Fruit fly (Drosophila melanogaster) whole organism: ENCODE measurements around the gene Prestin.

Experiments used
- CG8478 ChIP-seq: fragments of >200 bp; optimal IDR thresholded peaks from 2 replicates; lab custom pipeline; 2018; ENCODE audit warnings: inconsistent platforms
- Dll ChIP-seq: fragments of >200 bp; optimal IDR thresholded peaks from 2 replicates; lab custom pipeline; 2017
- EcR ChIP-seq, 2 experiments: fragments of >200 bp; optimal IDR thresholded peaks; 2 replicates each; lab custom pipeline; 2017; ENCODE audit warnings: missing biosample characterization in 2 of 2, missing genetic modification characterization in 2 of 2, missing genetic modification reagents in 2 of 2
- pan ChIP-seq: fragments of >200 bp; optimal IDR thresholded peaks from 2 replicates; lab custom pipeline; 2017
- psq ChIP-seq: fragments of >200 bp; optimal IDR thresholded peaks from 2 replicates; lab custom pipeline; 2017
- usp ChIP-seq: fragments of >200 bp; optimal IDR thresholded peaks from 2 replicates; lab custom pipeline; 2017; ENCODE audit warnings: missing biosample characterization, missing genetic modification characterization, mixed read lengths

The Prestin gene

DNA sequence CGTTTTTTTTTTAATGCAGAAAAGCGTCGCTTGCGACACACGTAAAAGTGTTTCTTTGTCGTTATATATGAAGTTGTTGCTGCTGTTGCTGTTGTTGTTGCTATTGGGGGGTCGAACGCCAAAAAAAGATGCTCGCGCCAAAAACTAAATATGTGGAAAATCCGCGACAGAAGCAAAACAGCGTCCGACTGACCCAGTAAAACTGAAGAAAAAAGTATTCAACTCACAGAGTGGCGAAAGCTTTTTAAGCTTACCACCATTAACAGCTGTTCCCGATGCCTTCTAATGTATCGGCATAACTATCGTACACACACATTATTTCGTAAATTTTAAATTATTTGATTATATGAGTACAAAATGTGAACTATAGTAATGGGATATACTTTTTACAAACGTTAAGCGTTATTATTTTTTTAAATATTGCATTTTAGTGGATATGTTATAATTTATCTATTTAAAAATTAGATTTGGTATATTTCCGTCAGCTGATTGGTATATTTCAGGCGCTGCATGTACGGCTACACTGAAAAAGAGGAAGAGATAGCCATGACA lies at the start of gene Prestin, which contains the start of gene Wdr92:
Gene Prestin, minus strand, starts transcription at position 204 of the 552 bp plus-strand sequence.
Gene Wdr92, plus strand, starts transcription at position 535 of the 552 bp plus-strand sequence.
- TF ChIP-seq pan (lab: Kevin White, UChicago), result no peak
- TF ChIP-seq usp (GFP tag; lab: Kevin White, UChicago), result no peak
- TF ChIP-seq psq (lab: Kevin White, UChicago), result no peak
- no peak for TF ChIP-seq EcR (GFP tag; optimal IDR thresholded peaks at IDR 0.05; lab: Kevin White, UChicago)

DNA sequence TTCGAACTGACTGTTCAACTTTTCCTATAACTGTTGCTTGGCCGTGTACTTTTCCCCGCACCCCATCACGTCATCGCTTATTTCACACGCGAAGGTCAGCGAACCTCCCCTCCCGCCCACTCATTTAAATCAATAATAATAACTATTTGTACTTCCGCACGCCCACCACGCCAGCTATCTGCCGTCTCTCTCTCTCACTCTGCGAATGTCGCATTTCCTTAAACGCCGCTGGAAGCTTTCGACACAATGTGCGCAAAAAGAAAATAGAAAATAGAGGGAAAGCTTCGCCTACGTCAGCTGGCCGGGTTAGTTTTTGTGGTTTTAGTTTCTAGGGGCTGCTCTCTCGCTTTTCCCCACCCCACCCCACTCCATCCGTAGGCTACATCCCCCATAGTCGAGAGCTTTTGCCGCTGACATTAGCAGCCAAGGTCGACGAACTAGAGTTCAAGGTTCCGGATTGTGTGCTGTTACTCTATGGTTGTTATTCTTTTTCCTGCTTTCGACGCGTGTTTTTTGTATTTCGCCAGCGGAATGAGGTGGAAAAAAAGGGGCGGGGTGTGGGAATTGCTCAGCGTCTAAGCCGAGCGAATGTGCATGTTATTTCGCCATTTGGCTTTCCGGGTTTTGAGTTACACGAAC lies 48.9 kb upstream of the Prestin start:
- TF ChIP-seq usp (GFP tag; lab: Kevin White, UChicago), result no peak
- TF ChIP-seq Dll (lab: Kevin White, UChicago), result no peak
- no peak for TF ChIP-seq psq (lab: Kevin White, UChicago)
- peak in 1 of 2 experiments; percentile 69 for TF ChIP-seq EcR (GFP tag; optimal IDR thresholded peaks at IDR 0.05; lab: Kevin White, UChicago)

- TF ChIP-seq Dll (lab: Kevin White, UChicago), result no peak
- TF ChIP-seq CG8478, result no peak
- TF ChIP-seq pan (lab: Kevin White, UChicago), result no peak
- no peak for TF ChIP-seq EcR (GFP tag; optimal IDR thresholded peaks at IDR 0.05; lab: Kevin White, UChicago)
- no peak for TF ChIP-seq psq (lab: Kevin White, UChicago)
- TF ChIP-seq usp (GFP tag; lab: Kevin White, UChicago), result no peak
Measured at dm6 chr3L:17950132-17950815, 42.7 kb upstream of the Prestin start.

DNA sequence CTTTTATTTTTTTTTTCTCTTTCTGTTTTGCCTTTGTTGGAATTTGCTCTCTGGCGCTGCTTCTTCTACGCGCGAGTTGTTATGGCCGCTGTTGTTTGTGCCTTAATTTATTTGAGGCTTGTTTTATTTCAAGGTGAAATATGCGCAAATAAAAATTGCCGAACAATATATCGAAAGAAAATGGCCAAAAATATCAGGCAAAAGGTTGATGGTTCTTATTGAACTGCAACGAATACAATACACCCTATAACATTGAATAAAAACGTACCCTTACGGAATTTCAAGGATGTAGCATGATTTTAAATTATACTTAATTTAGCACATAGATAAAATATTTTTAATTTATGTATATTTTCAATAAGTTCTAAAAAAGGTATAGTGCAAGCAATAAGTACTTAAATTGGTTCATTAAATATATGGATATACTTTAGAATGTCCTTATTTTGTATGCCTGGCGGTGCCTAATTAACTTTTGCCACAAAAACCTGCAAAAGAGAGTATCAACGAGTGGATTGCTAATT lies 42.0 kb upstream of the Prestin start:
- TF ChIP-seq CG8478 (no peak), psq (lab: Kevin White, UChicago) (no peak), EcR (GFP tag; optimal IDR thresholded peaks at IDR 0.05; lab: Kevin White, UChicago) (no peak)

DNA sequence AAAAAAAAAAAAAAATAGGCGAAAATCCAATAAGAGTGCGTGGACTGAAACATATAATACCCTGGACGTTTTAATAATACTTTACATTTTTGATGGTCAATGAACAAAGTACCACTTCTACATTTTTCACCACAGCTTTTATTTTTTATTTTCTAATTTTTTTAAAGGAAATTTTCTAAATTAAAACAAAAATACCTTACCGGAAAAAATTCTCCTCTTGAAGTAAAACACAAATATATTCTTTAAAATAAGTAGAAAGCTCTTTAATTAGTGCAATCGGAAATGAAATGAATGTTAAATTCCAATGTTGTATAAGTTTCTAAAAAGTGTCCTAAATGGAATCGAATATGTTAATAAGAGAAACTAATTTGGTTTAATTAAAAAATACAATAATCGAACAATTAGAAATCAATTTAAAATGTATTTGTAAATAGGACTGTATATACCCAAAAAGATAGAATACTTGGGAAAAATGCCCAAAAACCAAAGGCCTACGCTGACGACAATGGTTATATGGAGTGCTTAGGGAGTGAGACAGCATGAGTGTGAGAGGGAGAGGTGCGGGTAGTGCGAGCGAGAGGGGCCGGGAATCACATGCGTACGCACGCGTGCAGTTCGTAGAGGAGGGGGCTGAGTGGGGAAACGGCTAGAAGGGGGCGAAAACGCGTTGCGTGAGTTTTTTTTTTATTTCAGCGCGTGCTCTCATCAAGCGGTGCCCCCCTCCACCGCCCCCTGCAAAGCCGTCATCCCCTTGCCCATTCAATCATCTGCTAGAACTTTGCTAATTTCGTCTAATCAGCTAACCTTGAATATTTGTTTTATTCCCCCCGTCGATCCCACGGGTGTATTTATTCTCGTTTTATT lies 41.3 kb upstream of the Prestin start:
- TF ChIP-seq EcR (GFP tag; optimal IDR thresholded peaks at IDR 0.05; lab: Kevin White, UChicago), result no peak
- no peak for TF ChIP-seq usp (GFP tag; lab: Kevin White, UChicago)
- TF ChIP-seq pan (lab: Kevin White, UChicago), result no peak
- TF ChIP-seq Dll (lab: Kevin White, UChicago), result no peak
- TF ChIP-seq psq (lab: Kevin White, UChicago), result no peak
- no peak for TF ChIP-seq CG8478

dm6 chr3L:17948195-17948594 lies 40.6 kb upstream of the Prestin start:
- TF ChIP-seq usp (GFP tag; lab: Kevin White, UChicago) (no peak), EcR (GFP tag; optimal IDR thresholded peaks at IDR 0.05; lab: Kevin White, UChicago) (no peak), psq (lab: Kevin White, UChicago) (no peak), pan (lab: Kevin White, UChicago) (no peak), Dll (lab: Kevin White, UChicago) (no peak), CG8478 (no peak)

DNA sequence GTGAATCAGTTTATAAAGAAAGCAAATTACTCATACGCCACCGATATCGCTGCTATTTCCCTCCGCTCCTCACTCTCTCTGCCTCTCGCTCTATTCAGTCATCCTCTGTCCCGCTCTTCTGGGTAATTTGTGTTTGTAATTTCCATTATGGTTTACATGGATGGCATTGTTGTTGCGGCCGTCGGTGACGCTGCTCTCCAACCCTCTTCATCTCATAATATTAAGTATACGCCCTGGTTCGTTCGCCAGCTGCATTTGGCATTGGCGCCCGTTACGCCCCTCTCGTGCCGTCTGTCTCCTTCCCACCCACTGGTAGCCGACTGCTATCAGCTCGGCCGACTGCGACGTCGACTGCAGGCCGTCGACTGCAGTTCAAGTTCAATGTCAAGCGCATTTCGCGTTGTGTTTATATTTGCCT lies 39.7 kb upstream of the Prestin start:
- no peak for TF ChIP-seq usp (GFP tag; lab: Kevin White, UChicago)
- peak in 1 of 2 experiments; percentile 64 for TF ChIP-seq EcR (GFP tag; optimal IDR thresholded peaks at IDR 0.05; lab: Kevin White, UChicago)

dm6 chr3L:17946376-17946775 lies 38.8 kb upstream of the Prestin start:
- TF ChIP-seq psq (lab: Kevin White, UChicago) (no peak), Dll (lab: Kevin White, UChicago) (no peak), pan (lab: Kevin White, UChicago) (no peak), usp (GFP tag; lab: Kevin White, UChicago) (no peak), CG8478 (no peak), EcR (GFP tag; optimal IDR thresholded peaks at IDR 0.05; lab: Kevin White, UChicago) (no peak)

DNA sequence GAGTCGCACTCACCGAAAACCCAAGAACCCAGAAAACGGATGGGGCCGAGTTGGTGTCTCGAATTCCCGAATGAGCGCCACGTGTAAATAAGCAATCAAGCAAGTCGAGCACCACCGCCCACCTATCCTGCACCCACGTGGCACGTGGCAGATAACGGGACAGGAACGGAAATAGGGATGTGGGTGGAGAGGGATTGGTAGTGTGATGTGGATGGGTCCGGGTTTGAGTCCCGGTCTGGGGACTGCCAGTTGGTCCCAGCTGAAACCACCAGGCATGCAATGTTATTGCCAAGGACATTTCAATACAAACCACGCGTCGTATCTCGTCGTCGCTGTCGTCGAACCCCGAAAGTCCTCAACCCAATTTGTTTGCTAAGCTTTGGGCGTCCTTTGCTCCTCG lies 37.8 kb upstream of the Prestin start:
- no peak for TF ChIP-seq Dll (lab: Kevin White, UChicago)
- TF ChIP-seq usp (GFP tag; lab: Kevin White, UChicago), result no peak
- no peak for TF ChIP-seq EcR (GFP tag; optimal IDR thresholded peaks at IDR 0.05; lab: Kevin White, UChicago)
- no peak for TF ChIP-seq psq (lab: Kevin White, UChicago)
- no peak for TF ChIP-seq pan (lab: Kevin White, UChicago)
- no peak for TF ChIP-seq CG8478

- TF ChIP-seq psq (lab: Kevin White, UChicago) (no peak), usp (GFP tag; lab: Kevin White, UChicago) (no peak), EcR (GFP tag; optimal IDR thresholded peaks at IDR 0.05; lab: Kevin White, UChicago) (no peak), pan (lab: Kevin White, UChicago) (no peak), Dll (lab: Kevin White, UChicago) (no peak)
Measured at dm6 chr3L:17944614-17945013, 37.0 kb upstream of the Prestin start.

DNA sequence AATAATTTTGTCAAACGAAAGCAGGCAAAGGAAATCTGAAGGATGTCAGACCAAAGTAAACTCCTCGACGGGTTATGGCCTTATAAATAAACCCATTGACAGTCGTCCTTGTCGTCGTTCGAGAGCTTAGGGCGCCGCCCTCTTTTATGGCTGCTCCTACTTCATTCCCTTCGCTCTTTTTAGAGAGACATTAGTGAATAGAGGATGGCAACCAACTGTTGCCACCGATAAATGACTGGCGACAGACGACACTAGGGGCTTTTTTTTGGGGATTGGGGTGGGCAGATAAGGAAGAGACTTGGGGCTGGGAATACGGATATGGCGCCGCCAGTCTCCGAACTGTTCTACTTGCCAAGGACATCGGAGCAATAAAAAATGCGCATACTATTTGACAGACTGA lies 34.8 kb upstream of the Prestin start:
- TF ChIP-seq psq (lab: Kevin White, UChicago) (no peak), EcR (GFP tag; optimal IDR thresholded peaks at IDR 0.05; lab: Kevin White, UChicago) (no peak), pan (lab: Kevin White, UChicago) (no peak), usp (GFP tag; lab: Kevin White, UChicago) (no peak), CG8478 (no peak), Dll (lab: Kevin White, UChicago) (no peak)
